In the genomic region with DNA sequence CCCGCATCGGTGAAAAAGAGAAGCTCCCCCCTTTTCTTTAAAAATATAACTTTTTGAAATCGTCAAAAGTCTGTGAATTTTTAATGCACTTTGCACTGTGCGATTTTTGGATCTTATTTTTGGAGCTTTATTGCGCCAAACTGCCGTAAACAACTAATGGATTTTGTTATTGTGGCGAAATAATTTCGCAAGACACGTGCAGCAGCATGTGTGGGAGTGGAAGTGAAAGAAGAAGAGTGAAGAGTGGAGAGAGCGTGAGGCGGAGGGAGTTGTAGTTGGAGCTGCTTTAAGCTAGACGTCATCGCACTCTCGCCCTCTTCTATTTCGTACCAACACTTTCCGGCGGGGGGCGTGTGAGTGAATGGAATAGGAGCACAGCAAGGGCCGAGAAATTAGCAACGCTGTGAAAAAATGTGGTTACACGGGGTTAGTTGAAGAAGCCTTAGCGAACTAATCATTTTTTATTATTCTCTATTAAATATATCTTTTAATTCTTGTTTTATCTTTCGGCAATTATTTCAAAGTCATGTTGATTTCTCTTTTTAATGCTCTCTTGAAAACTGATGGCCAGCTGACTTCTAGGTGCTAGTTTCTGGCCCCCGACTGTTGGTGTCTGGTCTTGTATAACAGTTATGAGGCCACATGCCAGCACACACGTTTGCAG, we compare ENCODE assay signal across 5 fruit fly cellular contexts.
A peak's percentile ranks its signal among the peaks of the same experiment; 100 is the strongest.
TF ChIP-seq lines count a peak whose summit lies in the region.

No protein-coding gene starts in this region.

- TF ChIP-seq CTCF in whole organism, embryonic (GFP tag; optimal IDR thresholded peaks at IDR 0.05; lab: Kevin White, UChicago) = peak; percentile 80

TF ChIP-seq in whole organism, adult, 20 proteins besides CTCF, POLR2A, EP300 and RAD21 (continues in another document):
- TF ChIP-seq CG33017 (tag; optimal IDR thresholded peaks at IDR 0.05; lab: Kevin White, UChicago) = peak; percentile 85
- peak; percentile 88 for TF ChIP-seq CG12768 (GFP tag; optimal IDR thresholded peaks at IDR 0.05; lab: Kevin White, UChicago)
- TF ChIP-seq ovo (GFP tag; optimal IDR thresholded peaks at IDR 0.05; lab: Kevin White, UChicago) = peak; percentile 21
- peak; percentile 42 for TF ChIP-seq Crg-1 (GFP tag; optimal IDR thresholded peaks at IDR 0.05; lab: Kevin White, UChicago)
- no peak for TF ChIP-seq cic (GFP tag; optimal IDR thresholded peaks at IDR 0.05; lab: Kevin White, UChicago)
- TF ChIP-seq CG11617 (GFP tag; optimal IDR thresholded peaks at IDR 0.05; lab: Kevin White, UChicago) = peak; percentile 91
- peak; percentile 61 for TF ChIP-seq kay (GFP tag; lab: Kevin White, UChicago; ENCODE audit: borderline replicate concordance)
- TF ChIP-seq bab1 (GFP tag; optimal IDR thresholded peaks at IDR 0.05; lab: Kevin White, UChicago) = peak; percentile 92
- no peak for TF ChIP-seq pad (GFP tag; optimal IDR thresholded peaks at IDR 0.05; lab: Kevin White, UChicago)
- TF ChIP-seq CG14711 (tag; optimal IDR thresholded peaks at IDR 0.05; lab: Kevin White, UChicago) = peak; percentile 86
- TF ChIP-seq CG7101 (tag; optimal IDR thresholded peaks at IDR 0.05; lab: Kevin White, UChicago) = peak; percentile 93
- TF ChIP-seq CG7045 (GFP tag; optimal IDR thresholded peaks at IDR 0.05; lab: Kevin White, UChicago) = peak; percentile 85
- peak; percentile 52 for TF ChIP-seq tj (GFP tag; optimal IDR thresholded peaks at IDR 0.05; lab: Kevin White, UChicago)
- peak; percentile 64 for TF ChIP-seq toe (GFP tag; optimal IDR thresholded peaks at IDR 0.05; lab: Kevin White, UChicago)
- peak; percentile 75 for TF ChIP-seq Clk (GFP tag; optimal IDR thresholded peaks at IDR 0.05; lab: Kevin White, UChicago)
- peak; percentile 63 for TF ChIP-seq Hr96 (GFP tag; optimal IDR thresholded peaks at IDR 0.05; lab: Kevin White, UChicago)

TF ChIP-seq in whole organism, embryonic, 481 proteins besides CTCF, POLR2A, EP300 and RAD21 (continues in another document):
- TF ChIP-seq H15 (GFP tag; IDR thresholded peaks at IDR 0.05; lab: Robert Waterston, UW) (peak; percentile 88), toy (GFP tag; IDR thresholded peaks at IDR 0.05; lab: Robert Waterston, UW) (peak; percentile 87), CG12942 (GFP tag; optimal IDR thresholded peaks at IDR 0.05; lab: Kevin White, UChicago) (peak; percentile 82), CG2712 (tag; optimal IDR thresholded peaks at IDR 0.05; lab: Kevin White, UChicago) (peak; percentile 95), CG13894 (tag; optimal IDR thresholded peaks at IDR 0.05; lab: Kevin White, UChicago) (peak; percentile 91), rib (GFP tag; IDR thresholded peaks at IDR 0.05; lab: Robert Waterston, UW) (peak; percentile 92), gfzf (GFP tag; optimal IDR thresholded peaks at IDR 0.05; lab: Kevin White, UChicago) (no peak), cad (GFP tag; optimal IDR thresholded peaks at IDR 0.05; lab: Kevin White, UChicago) (no peak), CG14667 (GFP tag; IDR thresholded peaks at IDR 0.05; lab: Robert Waterston, UW) (peak; percentile 79), wek (GFP tag; optimal IDR thresholded peaks at IDR 0.05; lab: Kevin White, UChicago) (peak; percentile 72), Awh (GFP tag; IDR thresholded peaks at IDR 0.05; lab: Robert Waterston, UW) (peak; percentile 93), zen (tag; optimal IDR thresholded peaks at IDR 0.05; lab: Kevin White, UChicago) (peak; percentile 75), trem (tag; optimal IDR thresholded peaks at IDR 0.05; lab: Kevin White, UChicago) (peak; percentile 83), CG17568 (GFP tag; optimal IDR thresholded peaks at IDR 0.05; lab: Kevin White, UChicago) (peak; percentile 87), YL-1 (GFP tag; optimal IDR thresholded peaks at IDR 0.05; lab: Kevin White, UChicago) (peak; percentile 78), CG17912 (GFP tag; optimal IDR thresholded peaks at IDR 0.05; lab: Kevin White, UChicago) (peak; percentile 80), CG15011 (GFP tag; optimal IDR thresholded peaks at IDR 0.05; lab: Kevin White, UChicago) (peak; percentile 93)

TF ChIP-seq in whole organism, prepupa, 60 proteins besides CTCF, POLR2A, EP300 and RAD21 (continues in another document):
- TF ChIP-seq CG4318 (GFP tag; optimal IDR thresholded peaks at IDR 0.05; lab: Kevin White, UChicago) (peak; percentile 94), dac (GFP tag; optimal IDR thresholded peaks at IDR 0.05; lab: Kevin White, UChicago) (peak; percentile 93), achi (GFP tag; optimal IDR thresholded peaks at IDR 0.05; lab: Kevin White, UChicago) (peak; percentile 94), lz (GFP tag; optimal IDR thresholded peaks at IDR 0.05; lab: Kevin White, UChicago) (peak; percentile 72), salr (GFP tag; optimal IDR thresholded peaks at IDR 0.05; lab: Kevin White, UChicago) (peak; percentile 88 to 91), CG6163 (GFP tag; IDR thresholded peaks at IDR 0.05; lab: Robert Waterston, UW) (peak; percentile 94), CG1621 (tag; optimal IDR thresholded peaks at IDR 0.05; lab: Kevin White, UChicago) (peak; percentile 93), CG9139 (GFP tag; optimal IDR thresholded peaks at IDR 0.05; lab: Kevin White, UChicago) (peak; percentile 87), spab (GFP tag; optimal IDR thresholded peaks at IDR 0.05; lab: Kevin White, UChicago) (peak; percentile 93), CG11762 (GFP tag; optimal IDR thresholded peaks at IDR 0.05; lab: Kevin White, UChicago; ENCODE audit: insufficient read depth) (peak; percentile 84), CG7368 (GFP tag; optimal IDR thresholded peaks at IDR 0.05; lab: Kevin White, UChicago) (peak; percentile 89), pdm3 (GFP tag; optimal IDR thresholded peaks at IDR 0.05; lab: Kevin White, UChicago) (peak; percentile 88), Met (GFP tag; optimal IDR thresholded peaks at IDR 0.05; lab: Kevin White, UChicago) (peak; percentile 68), CG11902 (GFP tag; optimal IDR thresholded peaks at IDR 0.05; lab: Kevin White, UChicago) (peak; percentile 61), esn (GFP tag; optimal IDR thresholded peaks at IDR 0.05; lab: Kevin White, UChicago) (peak; percentile 81), Sox102F (GFP tag; optimal IDR thresholded peaks at IDR 0.05; lab: Kevin White, UChicago) (peak; percentile 59), Ets21C (GFP tag; optimal IDR thresholded peaks at IDR 0.05; lab: Kevin White, UChicago) (peak; percentile 50)

TF ChIP-seq in whole organism, pupa, 21 proteins besides CTCF, POLR2A, EP300 and RAD21 (continues in another document):
- TF ChIP-seq gl (tag; optimal IDR thresholded peaks at IDR 0.05; lab: Kevin White, UChicago) = peak; percentile 86
- TF ChIP-seq rn (GFP tag; IDR thresholded peaks at IDR 0.05; lab: Robert Waterston, UW) = peak; percentile 89
- TF ChIP-seq Pif1A (GFP tag; optimal IDR thresholded peaks at IDR 0.05; lab: Kevin White, UChicago) = peak; percentile 88
- peak; percentile 78 for TF ChIP-seq CG13204 (GFP tag; optimal IDR thresholded peaks at IDR 0.05; lab: Kevin White, UChicago)
- TF ChIP-seq CG34367 (tag; optimal IDR thresholded peaks at IDR 0.05; lab: Kevin White, UChicago) = peak; percentile 95
- peak; percentile 93 for TF ChIP-seq Ets98B (GFP tag; IDR thresholded peaks at IDR 0.05; lab: Robert Waterston, UW)
- TF ChIP-seq CG8301 (tag; optimal IDR thresholded peaks at IDR 0.05; lab: Kevin White, UChicago) = peak; percentile 96
- peak; percentile 93 for TF ChIP-seq CG12605 (GFP tag; IDR thresholded peaks at IDR 0.05; lab: Robert Waterston, UW)
- peak; percentile 95 for TF ChIP-seq fd96Ca (GFP tag; IDR thresholded peaks at IDR 0.05; lab: Robert Waterston, UW)
- peak; percentile 57; the same call in 1 of the 2 replicates for TF ChIP-seq CG10348 (GFP tag; IDR thresholded peaks at IDR 0.05; lab: Robert Waterston, UW)
- TF ChIP-seq Snoo (tag; optimal IDR thresholded peaks at IDR 0.05; lab: Kevin White, UChicago) = peak; percentile 80
- peak; percentile 90 for TF ChIP-seq Pif1B (GFP tag; optimal IDR thresholded peaks at IDR 0.05; lab: Kevin White, UChicago)
- peak; percentile 62 for TF ChIP-seq EcR (GFP tag; optimal IDR thresholded peaks at IDR 0.05; lab: Kevin White, UChicago)
- peak; percentile 95 for TF ChIP-seq CG8159 (tag; optimal IDR thresholded peaks at IDR 0.05; lab: Kevin White, UChicago)
- TF ChIP-seq CG17806 (tag; optimal IDR thresholded peaks at IDR 0.05; lab: Kevin White, UChicago) = peak; percentile 93
- TF ChIP-seq CG9948 (tag; optimal IDR thresholded peaks at IDR 0.05; lab: Kevin White, UChicago) = peak; percentile 96
- TF ChIP-seq D1 (tag; optimal IDR thresholded peaks at IDR 0.05; lab: Kevin White, UChicago) = peak; percentile 55
- TF ChIP-seq CG32121 (GFP tag; IDR thresholded peaks at IDR 0.05; lab: Robert Waterston, UW) = peak; percentile 94
- peak; percentile 97 for TF ChIP-seq CG4496 (GFP tag; IDR thresholded peaks at IDR 0.05; lab: Robert Waterston, UW)

TF ChIP-seq in whole organism, wandering third instar larva, 38 proteins besides CTCF, POLR2A, EP300 and RAD21 (continues in another document):
- TF ChIP-seq lola (GFP tag; optimal IDR thresholded peaks at IDR 0.05; lab: Kevin White, UChicago) (no peak), Sp1 (GFP tag; optimal IDR thresholded peaks at IDR 0.05; lab: Kevin White, UChicago) (peak; percentile 74), sage (GFP tag; optimal IDR thresholded peaks at IDR 0.05; lab: Kevin White, UChicago) (peak; percentile 58), h (GFP tag; optimal IDR thresholded peaks at IDR 0.05; lab: Kevin White, UChicago) (peak; percentile 65), Dfd (GFP tag; optimal IDR thresholded peaks at IDR 0.05; lab: Kevin White, UChicago) (no peak), HLH106 (tag; optimal IDR thresholded peaks at IDR 0.05; lab: Kevin White, UChicago) (peak; percentile 79), rgr (GFP tag; optimal IDR thresholded peaks at IDR 0.05; lab: Kevin White, UChicago) (peak; percentile 75), Hr83 (GFP tag; optimal IDR thresholded peaks at IDR 0.05; lab: Kevin White, UChicago; ENCODE audit: poor library complexity, severe bottlenecking) (no peak), ey (GFP tag; optimal IDR thresholded peaks at IDR 0.05; lab: Kevin White, UChicago) (peak; percentile 69), Hr78 (GFP tag; optimal IDR thresholded peaks at IDR 0.05; lab: Kevin White, UChicago) (no peak), CrebA (GFP tag; optimal IDR thresholded peaks at IDR 0.05; lab: Kevin White, UChicago; ENCODE audit: borderline replicate concordance) (peak; percentile 28), Myc (optimal IDR thresholded peaks at IDR 0.05; lab: Kevin White, UChicago) (no peak), Abd-B (GFP tag; optimal IDR thresholded peaks at IDR 0.05; lab: Kevin White, UChicago) (no peak), foxo (GFP tag; optimal IDR thresholded peaks at IDR 0.05; lab: Kevin White, UChicago) (peak in 1 of 2 experiments; percentile 86), dl (GFP tag; optimal IDR thresholded peaks at IDR 0.05; lab: Kevin White, UChicago; ENCODE audit: insufficient read depth in 1 of 2, partially characterized antibody in 2 of 2) (no peak), Hnf4 (GFP tag; optimal IDR thresholded peaks at IDR 0.05; lab: Kevin White, UChicago) (no peak), CG32264 (GFP tag; optimal IDR thresholded peaks at IDR 0.05; lab: Kevin White, UChicago) (peak; percentile 17), N (GFP tag; optimal IDR thresholded peaks at IDR 0.05; lab: Kevin White, UChicago) (no peak), brk (GFP tag; optimal IDR thresholded peaks at IDR 0.05; lab: Kevin White, UChicago) (no peak), tai (GFP tag; optimal IDR thresholded peaks at IDR 0.05; lab: Kevin White, UChicago) (no peak)
